Worm (Caenorhabditis elegans): ENCODE results near the gene H23N18.6.

Gene H23N18.6

ce11 chrV:4914879-4915278 is at the start of gene H23N18.6:
Gene H23N18.6, minus strand, starts transcription at chrV:4915079.
- TF ChIP-seq nhr-80 (tag; optimal IDR thresholded peaks at IDR 0.05) (peak; percentile 37), ztf-26 (tag; optimal IDR thresholded peaks at IDR 0.05) (no peak)

- TF ChIP-seq D2030.7 (GFP tag; IDR thresholded peaks at IDR 0.05), result no peak
- 0 out of 2 replicates have a peak, but pooled peaks have one; percentile 25 for TF ChIP-seq nfyb-1 (GFP tag; IDR thresholded peaks at IDR 0.05)
- TF ChIP-seq chd-7 (tag; optimal IDR thresholded peaks at IDR 0.05), result peak; percentile 20
Observed at ce11 chrV:4964020-4964635, 49.2 kb upstream of the H23N18.6 start.

- TF ChIP-seq cebp-2 (GFP tag; IDR thresholded peaks at IDR 0.05), result no peak
- TF ChIP-seq F55B11.4 (tag; optimal IDR thresholded peaks at IDR 0.05; ENCODE audit: borderline replicate concordance, insufficient read depth), result no peak
- TF ChIP-seq mxl-1 (tag; optimal IDR thresholded peaks at IDR 0.05), result no peak
- TF ChIP-seq lin-54 (GFP tag; optimal IDR thresholded peaks at IDR 0.05), result peak; percentile 75
- TF ChIP-seq snpc-3.4 (tag; optimal IDR thresholded peaks at IDR 0.05), result peak; percentile 6
- no peak for TF ChIP-seq nhr-80 (tag; optimal IDR thresholded peaks at IDR 0.05)
- TF ChIP-seq him-1 (tag; optimal IDR thresholded peaks at IDR 0.05), result peak; percentile 73
- TF ChIP-seq athp-1 (tag; optimal IDR thresholded peaks at IDR 0.05), result no peak
- peak; percentile 93 for TF ChIP-seq F33H1.4 (GFP tag; IDR thresholded peaks at IDR 0.05)
- no peak for TF ChIP-seq gei-17 (GFP tag; optimal IDR thresholded peaks at IDR 0.05)
- TF ChIP-seq let-607 (tag; optimal IDR thresholded peaks at IDR 0.05), result no peak
- peak; percentile 95 for TF ChIP-seq madf-6 (GFP tag; IDR thresholded peaks at IDR 0.05)
- no peak for TF ChIP-seq B0261.1 (tag; optimal IDR thresholded peaks at IDR 0.05)
- peak; percentile 79 for TF ChIP-seq madf-8 (GFP tag; conservative IDR thresholded peaks at IDR 0.05)
- no peak for TF ChIP-seq snpc-4 (GFP tag; optimal IDR thresholded peaks at IDR 0.05)
- TF ChIP-seq snpc-4 (tag; optimal IDR thresholded peaks at IDR 0.05), result peak in 1 of 4 experiments; percentile 39
- TF ChIP-seq efl-1 (GFP tag; optimal IDR thresholded peaks at IDR 0.05), result peak; percentile 52
- TF ChIP-seq Y56A3A.18 (GFP tag; IDR thresholded peaks at IDR 0.05), result no peak
- TF ChIP-seq die-1 (tag; optimal IDR thresholded peaks at IDR 0.05), result no peak
- TF ChIP-seq rec-8 (tag; optimal IDR thresholded peaks at IDR 0.05), result no peak
- TF ChIP-seq tbp1 (GFP tag; optimal IDR thresholded peaks at IDR 0.05), result no peak
- TF ChIP-seq dpl-1 (GFP tag; optimal IDR thresholded peaks at IDR 0.05), result peak; percentile 9
- TF ChIP-seq attf-5 (GFP tag; optimal IDR thresholded peaks at IDR 0.05), result no peak
- TF ChIP-seq ceh-91 (GFP tag; IDR thresholded peaks at IDR 0.05), result peak; percentile 60
- TF ChIP-seq F23B12.7 (tag; optimal IDR thresholded peaks at IDR 0.05; ENCODE audit: insufficient read depth), result no peak
- peak; percentile 78 for TF ChIP-seq D2030.7 (GFP tag; IDR thresholded peaks at IDR 0.05)
- TF ChIP-seq rpc-1 (optimal IDR thresholded peaks at IDR 0.05), result no peak
- no peak for TF ChIP-seq rpc-1 (tag; optimal IDR thresholded peaks at IDR 0.05)
- TF ChIP-seq mel-28 (tag; optimal IDR thresholded peaks at IDR 0.05; ENCODE audit: borderline replicate concordance), result no peak
- TF ChIP-seq F52B5.7 (tag; optimal IDR thresholded peaks at IDR 0.05), result no peak
- TF ChIP-seq xnd-1 (tag; optimal IDR thresholded peaks at IDR 0.05), result peak; percentile 98
- peak; percentile 99 for TF ChIP-seq lsl-1 (GFP tag; optimal IDR thresholded peaks at IDR 0.05)
- no peak for TF ChIP-seq lin-26 (GFP tag; IDR thresholded peaks at IDR 0.05)
- no peak for TF ChIP-seq sdz-38 (tag; optimal IDR thresholded peaks at IDR 0.05)
- TF ChIP-seq mcd-1 (GFP tag; IDR thresholded peaks at IDR 0.05), result no peak
- TF ChIP-seq F37B4.10 (GFP tag; IDR thresholded peaks at IDR 0.05), result no peak
Observed at ce11 chrV:4963606-4964005, 48.7 kb upstream of the H23N18.6 start.

Data from whole organism, young adult.